Fruit fly (Drosophila melanogaster) whole organism, embryonic: ENCODE data around the gene Rad9.

Source experiments
- CG11723 ChIP-seq: fragments of 200-800 bp; sonication (Bioruptor generic); optimal IDR thresholded peaks from 2 replicates; lab custom pipeline; 2017; ENCODE audit warnings: missing biosample characterization, mild to moderate bottlenecking, missing genetic modification characterization
- CG15601 ChIP-seq: fragments of 200-800 bp; sonication (Bioruptor generic); optimal IDR thresholded peaks from 3 replicates; lab custom pipeline; 2019; ENCODE audit warnings: missing biosample characterization, mild to moderate bottlenecking, missing genetic modification characterization, moderate library complexity
- CG34376 ChIP-seq: fragments of 200-800 bp; sonication (Bioruptor generic); optimal IDR thresholded peaks from 2 replicates; lab custom pipeline; 2018; ENCODE audit warnings: missing biosample characterization, mild to moderate bottlenecking, missing genetic modification characterization
- Hr39 ChIP-seq: fragments of >200 bp; optimal IDR thresholded peaks from 2 replicates; lab custom pipeline; 2017
- Stat92E ChIP-seq, 3 experiments: fragments of >200 bp in 2 of 3; fragments of 200-800 bp in 1 of 3; sonication (Bioruptor generic) in 1 of 3; optimal IDR thresholded peaks; 2 replicates each; lab custom pipeline; 2017 to 2019; ENCODE audit warnings: missing biosample characterization in 3 of 3, missing genetic modification characterization in 3 of 3, mild to moderate bottlenecking in 1 of 3, moderate library complexity in 1 of 3
- bab2 ChIP-seq: fragments of 200-800 bp; sonication (Bioruptor generic); optimal IDR thresholded peaks from 2 replicates; lab custom pipeline; 2016; ENCODE audit warnings: missing biosample characterization, missing genetic modification characterization
- luna ChIP-seq: fragments of 200-800 bp; sonication (Bioruptor generic); optimal IDR thresholded peaks from 2 replicates; lab custom pipeline; 2016; ENCODE audit warnings: missing biosample characterization, missing genetic modification characterization
- pita ChIP-seq: fragments of 200-800 bp; sonication (Bioruptor generic); optimal IDR thresholded peaks from 2 replicates; lab custom pipeline; 2017; ENCODE audit warnings: missing biosample characterization, mild to moderate bottlenecking, missing genetic modification characterization
- yki ChIP-seq: fragments of >200 bp; optimal IDR thresholded peaks from 3 replicates; lab custom pipeline; 2018

dm6 chr3L:18867521-18867920 is 4.8 kb downstream of the Rad9 start, which contains the start of gene Dysb:
- TF ChIP-seq Stat92E (GFP tag; optimal IDR thresholded peaks at IDR 0.05; lab: Kevin White, UChicago) (peak in 1 of 3 experiments; percentile 68), pita (no peak), CG34376 (GFP tag; lab: Kevin White, UChicago) (peak; percentile 88), luna (GFP tag; lab: Kevin White, UChicago) (peak; percentile 22), CG15601 (tag; lab: Kevin White, UChicago) (peak; percentile 86), Hr39 (lab: Kevin White, UChicago) (no peak), CG11723 (GFP tag; lab: Kevin White, UChicago) (peak; percentile 75), bab2 (peak; percentile 74), yki (lab: Kevin White, UChicago) (no peak)
